Fruit fly (Drosophila melanogaster) whole organism, embryonic: ENCODE results near the gene CG10863.
A peak's percentile ranks its signal among the peaks of the same experiment; 100 is the strongest.

Source experiments
- Awh ChIP-seq: fragments of 200-800 bp; sonication (Bioruptor generic); IDR thresholded peaks from 2 replicates; pipeline ENCODE4, ENCODE4 v1.3.6; 2022; ENCODE audit warnings: missing biosample characterization, missing genetic modification characterization
- Bgb ChIP-seq: fragments of 200-800 bp; sonication (Bioruptor generic); IDR thresholded peaks from 2 replicates; pipeline ENCODE4 v1.3.6; 2022; ENCODE audit warnings: missing biosample characterization, missing genetic modification characterization; ENCODE audit not compliant: partially characterized antibody
- CG10274 ChIP-seq: fragments of 200-800 bp; sonication (Bioruptor generic); optimal IDR thresholded peaks from 3 replicates; lab custom pipeline; 2017; ENCODE audit warnings: missing biosample characterization, mild to moderate bottlenecking, missing genetic modification characterization
- CG10431 ChIP-seq: fragments of 200-800 bp; sonication (Bioruptor generic); optimal IDR thresholded peaks from 3 replicates; lab custom pipeline; 2018; ENCODE audit warnings: missing biosample characterization, mild to moderate bottlenecking, missing genetic modification characterization
- CG11247 ChIP-seq: fragments of 200-800 bp; sonication (Bioruptor generic); IDR thresholded peaks from 2 replicates; pipeline ENCODE4 v1.3.6; 2022; ENCODE audit warnings: missing biosample characterization, missing genetic modification characterization
- CG13123 ChIP-seq: fragments of 200-800 bp; sonication (Bioruptor generic); optimal IDR thresholded peaks from 2 replicates; lab custom pipeline; 2016; ENCODE audit warnings: missing biosample characterization, missing genetic modification characterization
- CG13287 ChIP-seq: fragments of 200-800 bp; sonication (Bioruptor generic); IDR thresholded peaks from 2 replicates; pipeline ENCODE4 v1.3.6; 2022; ENCODE audit warnings: missing biosample characterization, missing genetic modification characterization; ENCODE audit not compliant: partially characterized antibody
- CG1529 ChIP-seq: fragments of 200-800 bp; sonication (Bioruptor generic); optimal IDR thresholded peaks from 3 replicates; lab custom pipeline; 2018; ENCODE audit warnings: missing biosample characterization, missing genetic modification characterization
- CG17328 ChIP-seq: fragments of 200-800 bp; sonication (Bioruptor generic); IDR thresholded peaks from 2 replicates; pipeline ENCODE4 v1.3.6; 2022; ENCODE audit warnings: missing biosample characterization, missing genetic modification characterization
- CG1832 ChIP-seq: fragments of 200-800 bp; sonication (Bioruptor generic); optimal IDR thresholded peaks from 2 replicates; lab custom pipeline; 2017; ENCODE audit warnings: missing biosample characterization, mild to moderate bottlenecking, missing genetic modification characterization, inconsistent platforms
- CG18764 ChIP-seq: fragments of 200-800 bp; sonication (Bioruptor generic); optimal IDR thresholded peaks from 3 replicates; lab custom pipeline; 2016; ENCODE audit warnings: missing biosample characterization, missing genetic modification characterization
- CG2120 ChIP-seq: fragments of 200-800 bp; sonication (Bioruptor generic); optimal IDR thresholded peaks from 3 replicates; lab custom pipeline; 2016; ENCODE audit warnings: missing biosample characterization, missing genetic modification characterization
- CG2712 ChIP-seq: fragments of 200-800 bp; optimal IDR thresholded peaks from 3 replicates; lab custom pipeline; 2019; ENCODE audit warnings: missing biosample characterization, mild to moderate bottlenecking, missing genetic modification characterization, moderate library complexity
- CG30020 ChIP-seq: fragments of 200-800 bp; optimal IDR thresholded peaks from 2 replicates; lab custom pipeline; 2019; ENCODE audit warnings: missing biosample characterization, mild to moderate bottlenecking, missing genetic modification characterization, moderate library complexity
- CG33557 ChIP-seq: fragments of 200-800 bp; sonication (Bioruptor generic); optimal IDR thresholded peaks from 2 replicates; lab custom pipeline; 2019; ENCODE audit warnings: missing biosample characterization, mild to moderate bottlenecking, missing genetic modification characterization, moderate library complexity
- CG3726 ChIP-seq: fragments of 200-800 bp; sonication (Bioruptor generic); IDR thresholded peaks from 3 replicates; pipeline ENCODE4, ENCODE4 v1.3.6; 2022; ENCODE audit warnings: missing biosample characterization, missing genetic modification characterization
- CG6272 ChIP-seq: fragments of 200-800 bp; sonication (Bioruptor generic); IDR thresholded peaks from 2 replicates; pipeline ENCODE4 v1.3.6; 2022; ENCODE audit warnings: missing biosample characterization, missing genetic modification characterization
- CG6683 ChIP-seq: fragments of 200-800 bp; sonication (Bioruptor generic); optimal IDR thresholded peaks from 2 replicates; lab custom pipeline; 2017; ENCODE audit warnings: missing biosample characterization, mild to moderate bottlenecking, missing genetic modification characterization, missing genetic modification reagents
- CG7786 ChIP-seq: fragments of 200-800 bp; sonication (Bioruptor generic); optimal IDR thresholded peaks from 2 replicates; lab custom pipeline; 2016; ENCODE audit warnings: missing biosample characterization, missing genetic modification characterization
- CG9609 ChIP-seq: fragments of 200-800 bp; sonication (Bioruptor generic); optimal IDR thresholded peaks from 3 replicates; lab custom pipeline; 2016; ENCODE audit warnings: missing biosample characterization, missing genetic modification characterization
- CG9817 ChIP-seq: fragments of 200-800 bp; sonication (Bioruptor generic); optimal IDR thresholded peaks from 2 replicates; lab custom pipeline; 2018; ENCODE audit warnings: missing biosample characterization, mild to moderate bottlenecking, missing genetic modification characterization, moderate library complexity
- CHES-1-like ChIP-seq: fragments of 200-800 bp; sonication (Bioruptor generic); optimal IDR thresholded peaks from 2 replicates; lab custom pipeline; 2016; ENCODE audit warnings: missing biosample characterization, missing genetic modification characterization
- E2f1 ChIP-seq: fragments of 200-800 bp; sonication (Bioruptor generic); IDR thresholded peaks from 2 replicates; pipeline ENCODE4 v1.3.6; 2022; ENCODE audit warnings: missing biosample characterization, missing genetic modification characterization
- HLHmδ ChIP-seq: fragments of 200-800 bp; sonication (Bioruptor generic); optimal IDR thresholded peaks from 2 replicates; lab custom pipeline; 2018; ENCODE audit warnings: missing biosample characterization, mild to moderate bottlenecking, missing genetic modification characterization, moderate library complexity
- Hand ChIP-seq: fragments of 200-800 bp; sonication (Bioruptor generic); optimal IDR thresholded peaks from 2 replicates; lab custom pipeline; 2017; ENCODE audit warnings: mild to moderate bottlenecking, missing biosample characterization, missing genetic modification reagents, missing genetic modification characterization
- Hmr ChIP-seq: fragments of 200-800 bp; sonication (Bioruptor generic); optimal IDR thresholded peaks from 3 replicates; lab custom pipeline; 2017; ENCODE audit warnings: mild to moderate bottlenecking, missing biosample characterization, missing genetic modification reagents, missing genetic modification characterization
- Kr ChIP-seq: fragments of 200-800 bp; sonication (Bioruptor generic); optimal IDR thresholded peaks from 2 replicates; lab custom pipeline; 2017; ENCODE audit warnings: missing biosample characterization, mild to moderate bottlenecking, missing genetic modification characterization
- Lhr ChIP-seq: fragments of 200-800 bp; sonication (Bioruptor generic); optimal IDR thresholded peaks from 3 replicates; lab custom pipeline; 2017; ENCODE audit warnings: mild to moderate bottlenecking, missing biosample characterization, missing genetic modification reagents, missing genetic modification characterization
- Lpt ChIP-seq: fragments of >200 bp; optimal IDR thresholded peaks from 2 replicates; lab custom pipeline; 2018; ENCODE audit warnings: missing biosample characterization, missing genetic modification characterization
- PHDP ChIP-seq: fragments of 200-800 bp; sonication (Bioruptor generic); optimal IDR thresholded peaks from 3 replicates; lab custom pipeline; 2018; ENCODE audit warnings: missing biosample characterization, mild to moderate bottlenecking, missing genetic modification characterization, moderate library complexity
- Rfx ChIP-seq: fragments of 200-800 bp; sonication (Bioruptor generic); IDR thresholded peaks from 2 replicates; pipeline ENCODE4 v1.3.6; 2022; ENCODE audit warnings: missing biosample characterization, missing genetic modification characterization
- Xbp1 ChIP-seq: fragments of 200-800 bp; sonication (Bioruptor generic); optimal IDR thresholded peaks from 3 replicates; lab custom pipeline; 2016; ENCODE audit warnings: missing biosample characterization, mild to moderate bottlenecking, missing genetic modification characterization
- Xrp1 ChIP-seq: fragments of 200-800 bp; sonication (Bioruptor generic); IDR thresholded peaks from 2 replicates; pipeline ENCODE4 v1.3.6; 2022; ENCODE audit warnings: missing biosample characterization, missing genetic modification characterization
- amos ChIP-seq: fragments of 200-800 bp; sonication (Bioruptor generic); IDR thresholded peaks from 2 replicates; pipeline ENCODE4 v1.3.6; 2022; ENCODE audit warnings: missing biosample characterization, missing genetic modification characterization; ENCODE audit not compliant: partially characterized antibody
- ash1 ChIP-seq: fragments of 200-800 bp; sonication (Bioruptor generic); optimal IDR thresholded peaks from 2 replicates; lab custom pipeline; 2018; ENCODE audit warnings: missing biosample characterization, mild to moderate bottlenecking, missing genetic modification characterization
- bigmax ChIP-seq: fragments of 200-800 bp; sonication (Bioruptor generic); optimal IDR thresholded peaks from 2 replicates; lab custom pipeline; 2018; ENCODE audit warnings: missing biosample characterization, mild to moderate bottlenecking, missing genetic modification characterization
- eyg ChIP-seq: fragments of 200-800 bp; sonication (Bioruptor generic); optimal IDR thresholded peaks from 3 replicates; lab custom pipeline; 2016; ENCODE audit warnings: missing biosample characterization, missing genetic modification characterization
- gro ChIP-seq: fragments of 200-800 bp; sonication (Bioruptor generic); optimal IDR thresholded peaks from 2 replicates; lab custom pipeline; 2016; ENCODE audit warnings: missing biosample characterization, missing genetic modification characterization
- ham ChIP-seq: fragments of 200-800 bp; sonication (Bioruptor generic); IDR thresholded peaks from 2 replicates; pipeline ENCODE4 v1.3.6; 2022; ENCODE audit warnings: missing biosample characterization, missing genetic modification characterization
- ken ChIP-seq: fragments of 200-800 bp; sonication (Bioruptor generic); IDR thresholded peaks from 3 replicates; pipeline ENCODE4 v1.3.6; 2022; ENCODE audit warnings: missing biosample characterization, missing genetic modification characterization
- mam ChIP-seq: fragments of 200-800 bp; sonication (Bioruptor generic); optimal IDR thresholded peaks from 3 replicates; lab custom pipeline; 2016; ENCODE audit warnings: missing biosample characterization, missing genetic modification characterization
- phol ChIP-seq: fragments of 200-800 bp; sonication (Bioruptor generic); optimal IDR thresholded peaks from 3 replicates; lab custom pipeline; 2018; ENCODE audit warnings: missing biosample characterization, mild to moderate bottlenecking, missing genetic modification characterization, moderate library complexity
- sens-2 ChIP-seq: fragments of 200-800 bp; sonication (Bioruptor generic); IDR thresholded peaks from 2 replicates; pipeline ENCODE4 v1.3.6; 2022; ENCODE audit warnings: missing biosample characterization, missing genetic modification characterization
- sisA ChIP-seq: fragments of 200-800 bp; sonication (Bioruptor generic); IDR thresholded peaks from 2 replicates; pipeline ENCODE4 v1.3.6; 2022; ENCODE audit warnings: missing biosample characterization, missing genetic modification characterization
- sob ChIP-seq: fragments of 200-800 bp; sonication (Bioruptor generic); IDR thresholded peaks from 2 replicates; pipeline ENCODE4 v1.3.6; 2022; ENCODE audit warnings: missing biosample characterization, missing genetic modification characterization
- toy ChIP-seq: fragments of 200-800 bp; sonication (Bioruptor generic); IDR thresholded peaks from 2 replicates; pipeline ENCODE4 v1.3.6; 2022; ENCODE audit warnings: missing biosample characterization, missing genetic modification characterization
- trem ChIP-seq: fragments of 200-800 bp; optimal IDR thresholded peaks from 3 replicates; lab custom pipeline; 2019; ENCODE audit warnings: missing biosample characterization, mild to moderate bottlenecking, missing genetic modification characterization, moderate library complexity
- tup ChIP-seq: fragments of 200-800 bp; sonication (Bioruptor generic); optimal IDR thresholded peaks from 2 replicates; lab custom pipeline; 2016; ENCODE audit warnings: missing biosample characterization, mild to moderate bottlenecking, missing genetic modification characterization, moderate library complexity
- vvl ChIP-seq: fragments of 200-800 bp; sonication (Bioruptor generic); IDR thresholded peaks from 2 replicates; pipeline ENCODE4 v1.3.6; 2022; ENCODE audit warnings: missing biosample characterization, missing genetic modification characterization
- z ChIP-seq: fragments of 200-800 bp; sonication (Bioruptor generic); IDR thresholded peaks from 3 replicates; pipeline ENCODE4 v1.3.6; 2022; ENCODE audit warnings: missing biosample characterization, missing genetic modification characterization

Gene CG10863

DNA sequence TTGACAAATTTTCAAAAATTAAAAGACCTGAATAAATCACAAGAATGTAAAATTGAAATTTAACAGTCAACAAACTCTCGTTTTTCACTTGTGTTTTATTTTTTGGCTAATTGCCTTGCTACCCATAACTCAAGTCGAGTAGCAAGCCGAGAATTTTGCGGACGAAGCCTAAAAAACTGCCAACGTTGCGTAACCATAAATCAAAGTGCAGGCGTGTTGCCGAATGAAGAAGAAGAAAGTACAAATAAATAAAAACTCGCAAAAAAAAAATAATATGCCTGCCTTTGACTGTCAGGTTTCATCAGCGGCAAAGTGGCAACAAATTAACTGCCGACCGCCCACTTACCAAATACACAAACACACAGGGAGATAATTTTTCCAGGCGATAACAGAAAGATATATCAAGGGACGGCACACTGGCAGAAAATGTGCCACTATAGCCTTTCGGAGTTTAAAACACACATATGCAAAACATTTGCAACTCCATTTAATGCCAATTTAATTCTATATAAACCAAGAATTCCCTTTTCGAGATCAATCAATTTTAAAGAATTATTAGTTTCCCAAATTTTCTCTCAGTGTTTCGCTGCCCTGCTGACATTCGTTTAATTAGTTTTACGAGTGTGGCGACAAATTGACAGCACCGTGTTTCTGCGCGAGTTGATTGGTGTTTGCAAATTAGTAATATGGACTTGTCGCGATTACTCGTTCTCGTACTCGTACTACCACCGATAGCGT is 13.9 kb downstream of the CG10863 start (continued):
- TF ChIP-seq bigmax (GFP tag; lab: Kevin White, UChicago) (no peak), CG13123 (peak; percentile 72), CG10431 (GFP tag; lab: Kevin White, UChicago) (peak; percentile 19), HLHmδ (GFP tag; lab: Kevin White, UChicago) (no peak), PHDP (tag; lab: Kevin White, UChicago) (peak; percentile 92), CG6683 (GFP tag; lab: Kevin White, UChicago) (peak; percentile 77), CG1529 (GFP tag; lab: Kevin White, UChicago) (peak; percentile 56), sob (GFP tag; lab: Robert Waterston, UW) (peak; percentile 93), CG18764 (GFP tag; lab: Kevin White, UChicago) (peak; percentile 43), CG2712 (tag; lab: Kevin White, UChicago) (peak; percentile 68), Lhr (GFP tag; lab: Kevin White, UChicago) (no peak), CG7786 (GFP tag; lab: Kevin White, UChicago) (peak; percentile 93), CG9609 (GFP tag; lab: Kevin White, UChicago) (peak; percentile 86), CG10274 (GFP tag; lab: Kevin White, UChicago) (peak; percentile 65), CG3726 (GFP tag; lab: Robert Waterston, UW) (peak; percentile 76; the same call in 2 of the 3 replicates), CG11247 (GFP tag; lab: Robert Waterston, UW) (peak; percentile 83), toy (GFP tag; lab: Robert Waterston, UW) (peak; percentile 78), CG9817 (tag; lab: Kevin White, UChicago) (peak; percentile 90), Lpt (GFP tag; lab: Kevin White, UChicago) (no peak), E2f1 (GFP tag; lab: Robert Waterston, UW) (peak; percentile 75), trem (tag; lab: Kevin White, UChicago) (no peak), vvl (GFP tag; lab: Robert Waterston, UW) (peak; percentile 91), Xbp1 (peak; percentile 86), Hand (peak; percentile 89), Kr (no peak), Bgb (no peak), CG1832 (GFP tag; lab: Kevin White, UChicago) (no peak), gro (GFP tag; lab: Kevin White, UChicago) (peak; percentile 93), Xrp1 (peak; percentile 84), sisA (GFP tag; lab: Robert Waterston, UW) (peak; percentile 87), Rfx (GFP tag; lab: Robert Waterston, UW) (peak; percentile 95), sens-2 (GFP tag; lab: Robert Waterston, UW) (peak; percentile 78), Awh (GFP tag; lab: Robert Waterston, UW) (peak; percentile 70), CG33557 (GFP tag; lab: Kevin White, UChicago) (no peak), tup (GFP tag; lab: Kevin White, UChicago) (peak; percentile 73), eyg (peak; percentile 67), ash1 (GFP tag; lab: Kevin White, UChicago) (peak; percentile 9), phol (tag; lab: Kevin White, UChicago) (peak; percentile 64), CG6272 (GFP tag; lab: Robert Waterston, UW) (peak; percentile 73), ken (GFP tag; lab: Robert Waterston, UW) (peak; percentile 76), CG17328 (GFP tag; lab: Robert Waterston, UW) (peak; percentile 84), Hmr (peak; percentile 92), CG2120 (GFP tag; lab: Kevin White, UChicago) (peak; percentile 98), CG30020 (tag; lab: Kevin White, UChicago) (no peak), CG13287 (no peak), ham (GFP tag; lab: Robert Waterston, UW) (peak; percentile 79), z (GFP tag; lab: Robert Waterston, UW) (no peak), CHES-1-like (GFP tag; lab: Kevin White, UChicago) (peak; percentile 90), amos (no peak), mam (GFP tag; lab: Kevin White, UChicago) (peak; percentile 95)
